Worm (Caenorhabditis elegans): Measurements from ENCODE around the gene ZC250.2.

DNA sequence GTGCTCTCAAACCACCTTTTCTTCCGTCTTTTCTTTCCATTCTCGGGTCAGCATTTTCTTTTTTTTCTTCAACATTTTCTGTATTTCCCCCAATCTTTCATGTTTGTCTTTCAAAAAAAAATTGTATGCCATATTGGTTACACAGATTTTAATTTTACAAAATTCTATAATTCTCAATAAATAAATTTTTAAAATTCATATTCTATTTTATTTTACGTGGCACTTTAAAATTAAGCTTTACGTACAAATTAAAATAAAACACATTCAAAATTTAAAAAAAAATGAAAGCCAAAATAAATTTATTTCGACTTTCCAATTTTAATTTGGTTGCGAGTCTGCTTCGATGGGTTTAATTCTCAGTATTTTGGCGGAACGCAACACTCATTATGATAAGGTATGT lies 13.3 kb downstream of the ZC250.2 start, which contains the start of gene ZC250.5:
- TF ChIP-seq nhr-11 (tag; optimal IDR thresholded peaks at IDR 0.05): no peak
- TF ChIP-seq nhr-237 (tag; optimal IDR thresholded peaks at IDR 0.05): no peak
- TF ChIP-seq skn-1 (tag; optimal IDR thresholded peaks at IDR 0.05): no peak
- TF ChIP-seq mdl-1 (tag; optimal IDR thresholded peaks at IDR 0.05): no peak
- TF ChIP-seq nhr-6 (tag; optimal IDR thresholded peaks at IDR 0.05): no peak
- TF ChIP-seq ama-1 (optimal IDR thresholded peaks at IDR 0.05): no peak
- no peak for TF ChIP-seq snpc-4 (tag; optimal IDR thresholded peaks at IDR 0.05)
- no peak for TF ChIP-seq ceh-16 (tag; optimal IDR thresholded peaks at IDR 0.05)
- TF ChIP-seq dmd-4 (tag; optimal IDR thresholded peaks at IDR 0.05): no peak
- no peak for TF ChIP-seq blmp-1 (tag; optimal IDR thresholded peaks at IDR 0.05; ENCODE audit: insufficient read depth)
- no peak for TF ChIP-seq nhr-12 (tag; optimal IDR thresholded peaks at IDR 0.05)
- TF ChIP-seq ztf-11 (tag; optimal IDR thresholded peaks at IDR 0.05): no peak
- no peak for TF ChIP-seq elt-3 (tag; optimal IDR thresholded peaks at IDR 0.05)
